Worm (Caenorhabditis elegans) whole organism, L1 larva: ENCODE data around the gene Y50D7A.13.
"Not testable (repeated sequence)": the region's sequence is repeated elsewhere in the genome, so short reads cannot be mapped to it uniquely, and the experiment has no call there.

Experiments
- C04F5.9 ChIP-seq: sonication (generic microtip); optimal IDR thresholded peaks from 2 replicates; lab custom pipeline; 2016; ENCODE audit warnings: missing genetic modification characterization, missing compliant biosample characterization
- C16A3.4 ChIP-seq: fragments of 150-350 bp; optimal IDR thresholded peaks from 2 replicates; lab custom pipeline; 2014; ENCODE audit warnings: missing biosample characterization, missing genetic modification characterization
- Y116A8C.19 ChIP-seq: sonication (generic microtip); optimal IDR thresholded peaks from 2 replicates; lab custom pipeline; 2016; ENCODE audit warnings: missing compliant biosample characterization, missing genetic modification characterization, borderline replicate concordance
- aha-1 ChIP-seq: fragments of 150-350 bp; optimal IDR thresholded peaks from 2 replicates; lab custom pipeline; 2014; ENCODE audit warnings: missing biosample characterization, missing genetic modification characterization
- ama-1 ChIP-seq: fragments of 150-350 bp; optimal IDR thresholded peaks from 2 replicates; lab custom pipeline; 2014
- ceh-63 ChIP-seq: fragments of 200-800 bp; sonication (Bioruptor generic); optimal IDR thresholded peaks from 2 replicates; lab custom pipeline; 2018; ENCODE audit warnings: mild to moderate bottlenecking, missing genetic modification characterization, missing compliant biosample characterization
- ceh-82 ChIP-seq, 3 experiments: fragments of 150-350 bp in 1 of 3; sonication (generic microtip) in 2 of 3; optimal IDR thresholded peaks; 2 replicates each; lab custom pipeline; 2014 to 2017; ENCODE audit warnings: missing biosample characterization in 3 of 3, missing genetic modification characterization in 3 of 3
- ces-1 ChIP-seq: fragments of 150-350 bp; optimal IDR thresholded peaks from 2 replicates; lab custom pipeline; 2014; ENCODE audit warnings: missing biosample characterization, missing genetic modification reagents, missing genetic modification characterization
- dpl-1 ChIP-seq, 3 experiments: fragments of 150-350 bp in 2 of 3; sonication (generic microtip) in 1 of 3; optimal IDR thresholded peaks; 2 replicates each; lab custom pipeline; 2014 to 2017; ENCODE audit warnings: missing biosample characterization in 3 of 3, missing genetic modification characterization in 3 of 3, missing genetic modification reagents in 3 of 3
- dsc-1 ChIP-seq: sonication (generic microtip); optimal IDR thresholded peaks from 2 replicates; lab custom pipeline; 2016; ENCODE audit warnings: mild to moderate bottlenecking, missing genetic modification characterization, missing compliant biosample characterization
- efl-1 ChIP-seq, 4 experiments: fragments of 150-350 bp; optimal IDR thresholded peaks in 3 of 4; peaks in 1 of 4; 1 replicate in 1 of 4; 2 replicates in 3 of 4; lab custom pipeline; 2014; ENCODE audit warnings: missing biosample characterization in 2 of 4, missing genetic modification characterization in 2 of 4, missing genetic modification reagents in 2 of 4
- efl-3 ChIP-seq: fragments of 200-800 bp; sonication (Bioruptor generic); optimal IDR thresholded peaks from 2 replicates; lab custom pipeline; 2018; ENCODE audit warnings: mild to moderate bottlenecking, missing genetic modification characterization, missing compliant biosample characterization
- egl-27 ChIP-seq, 2 experiments: fragments of 150-350 bp in 1 of 2; sonication (generic microtip); optimal IDR thresholded peaks; 3 replicates each; lab custom pipeline; 2017 to 2018; ENCODE audit warnings: missing biosample characterization in 2 of 2, missing genetic modification characterization in 2 of 2, missing genetic modification reagents in 2 of 2
- ets-5 ChIP-seq: fragments of 200-800 bp; sonication (Bioruptor generic); IDR thresholded peaks from 2 replicates; pipeline ENCODE4 v1.3.6; 2022; ENCODE audit warnings: missing genetic modification characterization, missing compliant biosample characterization
- fkh-10 ChIP-seq: sonication (generic microtip); optimal IDR thresholded peaks from 2 replicates; lab custom pipeline; 2017; ENCODE audit warnings: missing biosample characterization, missing genetic modification reagents, missing genetic modification characterization
- fkh-4 ChIP-seq: sonication (generic microtip); optimal IDR thresholded peaks from 2 replicates; lab custom pipeline; 2016; ENCODE audit warnings: missing compliant biosample characterization, missing genetic modification characterization, borderline replicate concordance
- fos-1 ChIP-seq: fragments of 150-350 bp; optimal IDR thresholded peaks from 2 replicates; lab custom pipeline; 2014; ENCODE audit warnings: missing biosample characterization, missing genetic modification characterization
- grh-1 ChIP-seq: fragments of 200-800 bp; sonication (Bioruptor generic); IDR thresholded peaks from 2 replicates; pipeline ENCODE4 v1.3.6; 2022; ENCODE audit warnings: missing genetic modification reagents, missing genetic modification characterization, missing compliant biosample characterization
- hlh-17 ChIP-seq: fragments of 200-800 bp; sonication (Bioruptor generic); optimal IDR thresholded peaks from 2 replicates; lab custom pipeline; 2018; ENCODE audit warnings: missing genetic modification characterization, mild to moderate bottlenecking, missing compliant biosample characterization, moderate library complexity, borderline replicate concordance
- hpl-2 ChIP-seq: fragments of 150-350 bp; optimal IDR thresholded peaks from 2 replicates; lab custom pipeline; 2014; ENCODE audit warnings: missing biosample characterization, missing genetic modification reagents, missing genetic modification characterization
- lin-13 ChIP-seq: fragments of 150-350 bp; optimal IDR thresholded peaks from 2 replicates; lab custom pipeline; 2014; ENCODE audit warnings: missing biosample characterization, missing genetic modification reagents, missing genetic modification characterization
- lin-14 ChIP-seq: fragments of 200-800 bp; sonication (Bioruptor generic); optimal IDR thresholded peaks from 2 replicates; lab custom pipeline; 2018; ENCODE audit warnings: mild to moderate bottlenecking, missing genetic modification characterization, moderate library complexity, missing compliant biosample characterization
- lin-15B ChIP-seq: fragments of 150-350 bp; sonication (generic microtip); optimal IDR thresholded peaks from 3 replicates; lab custom pipeline; 2014; ENCODE audit warnings: missing biosample characterization, missing genetic modification characterization
- lsy-2 ChIP-seq, 2 experiments: fragments of 150-350 bp; optimal IDR thresholded peaks; 2 replicates each; lab custom pipeline; 2014; ENCODE audit warnings: missing biosample characterization in 2 of 2, missing genetic modification characterization in 2 of 2
- mab-9 ChIP-seq: fragments of 200-800 bp; sonication (Bioruptor generic); IDR thresholded peaks from 2 replicates; pipeline ENCODE4 v1.3.6; 2022; ENCODE audit warnings: missing genetic modification reagents, missing genetic modification characterization, missing compliant biosample characterization
- mdl-1 ChIP-seq, 2 experiments: fragments of 150-350 bp; optimal IDR thresholded peaks; 2 replicates each; lab custom pipeline; 2014 to 2017; ENCODE audit warnings: missing biosample characterization in 2 of 2, missing genetic modification characterization in 2 of 2, inconsistent platforms in 1 of 2
- nhr-19 ChIP-seq: fragments of 200-800 bp; sonication (Bioruptor generic); conservative IDR thresholded peaks from 2 replicates; pipeline ENCODE4 v1.3.6; 2022; ENCODE audit warnings: missing genetic modification characterization, missing compliant biosample characterization
- nhr-20 ChIP-seq: sonication (generic microtip); optimal IDR thresholded peaks from 2 replicates; lab custom pipeline; 2016; ENCODE audit warnings: mild to moderate bottlenecking, missing genetic modification characterization, missing compliant biosample characterization
- nhr-90 ChIP-seq: sonication (generic microtip); optimal IDR thresholded peaks from 2 replicates; lab custom pipeline; 2016; ENCODE audit warnings: mild to moderate bottlenecking, missing genetic modification characterization, missing compliant biosample characterization; ENCODE audit not compliant: poor library complexity
- skn-1 ChIP-seq: fragments of 150-350 bp; optimal IDR thresholded peaks from 2 replicates; lab custom pipeline; 2014; ENCODE audit warnings: missing biosample characterization, missing genetic modification characterization
- snpc-4 ChIP-seq: fragments of 150-350 bp; optimal IDR thresholded peaks from 2 replicates; lab custom pipeline; 2014; ENCODE audit warnings: missing biosample characterization, missing genetic modification characterization
- snu-23 ChIP-seq: sonication (generic microtip); optimal IDR thresholded peaks from 2 replicates; lab custom pipeline; 2016; ENCODE audit warnings: missing genetic modification characterization, missing compliant biosample characterization
- sptf-1 ChIP-seq: fragments of 150-350 bp; optimal IDR thresholded peaks from 2 replicates; lab custom pipeline; 2014; ENCODE audit warnings: missing biosample characterization, missing genetic modification characterization
- tbx-2 ChIP-seq: sonication (generic microtip); optimal IDR thresholded peaks from 2 replicates; lab custom pipeline; 2016; ENCODE audit warnings: missing genetic modification characterization, missing compliant biosample characterization
- unc-30 ChIP-seq: sonication (generic microtip); optimal IDR thresholded peaks from 2 replicates; lab custom pipeline; 2017; ENCODE audit warnings: missing biosample characterization, missing genetic modification characterization
- unc-86 ChIP-seq: sonication (generic microtip); optimal IDR thresholded peaks from 2 replicates; lab custom pipeline; 2016; ENCODE audit warnings: missing genetic modification characterization, missing compliant biosample characterization
- unc-98 ChIP-seq: fragments of 200-800 bp; sonication (Bioruptor generic); IDR thresholded peaks from 2 replicates; pipeline ENCODE4 v1.3.6; 2022; ENCODE audit warnings: missing genetic modification characterization, missing compliant biosample characterization
- vab-15 ChIP-seq: sonication (generic microtip); optimal IDR thresholded peaks from 2 replicates; lab custom pipeline; 2017; ENCODE audit warnings: missing genotype, mild to moderate bottlenecking, missing genetic modification characterization, missing compliant biosample characterization
- xbp-1 ChIP-seq: sonication (generic microtip); optimal IDR thresholded peaks from 2 replicates; lab custom pipeline; 2016; ENCODE audit warnings: missing genetic modification characterization, missing compliant biosample characterization
- zip-4 ChIP-seq: fragments of 200-800 bp; sonication (Bioruptor generic); optimal IDR thresholded peaks from 2 replicates; lab custom pipeline; 2018; ENCODE audit warnings: mild to moderate bottlenecking, missing genetic modification characterization, moderate library complexity, missing compliant biosample characterization

Y50D7A.13 gene

DNA sequence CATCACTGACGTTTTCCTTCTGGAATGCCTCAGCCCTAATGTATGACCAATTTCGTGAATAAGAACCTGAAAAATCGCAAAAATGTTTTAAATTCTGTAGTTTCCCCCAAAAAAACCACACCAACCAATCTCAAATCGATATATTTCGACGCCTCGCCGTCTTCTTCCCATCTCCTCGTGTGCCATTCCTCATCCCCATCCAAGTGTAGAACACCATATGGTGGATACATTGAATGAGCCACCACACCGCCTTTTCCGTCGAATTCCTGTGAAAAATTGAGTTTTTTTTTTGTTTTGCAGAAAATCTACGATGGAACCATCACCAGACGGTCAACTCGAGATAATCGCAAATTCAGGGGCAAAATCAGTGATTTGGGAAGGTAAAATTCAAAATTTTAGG lies 2.1 kb downstream of the Y50D7A.13 start, which contains the start of gene Y50D7A.1:
TSS of gene Y50D7A.1 (plus strand) at position 301 of the 400 bp plus-strand sequence.
- TF ChIP-seq vab-15 (tag; lab: Kevin White, UChicago) (no peak), fos-1 (tag; lab: Kevin White, UChicago) (no peak)

DNA sequence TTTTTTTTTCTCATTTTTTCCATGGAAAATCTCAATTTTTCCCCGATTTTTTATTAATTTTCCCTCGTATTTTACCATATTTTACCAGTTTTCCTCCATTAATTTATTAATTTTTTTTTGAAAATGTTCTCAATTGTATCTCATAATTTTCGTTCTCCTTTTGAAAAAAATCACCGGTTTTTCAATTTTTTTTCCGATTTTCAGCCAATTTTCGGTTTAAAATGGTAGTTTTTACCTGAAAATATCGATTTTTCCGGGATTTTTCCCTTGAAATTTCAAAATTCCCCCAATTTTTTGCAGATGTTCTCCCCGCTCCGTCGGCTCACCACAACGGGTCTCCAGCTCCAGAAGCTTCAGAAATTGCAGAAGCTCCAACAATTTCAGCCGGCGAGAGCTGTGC lies 10.6 kb downstream of the Y50D7A.13 start, which contains the start of gene taco-1:
TSS of gene taco-1 (plus strand) at position 301 of the 400 bp plus-strand sequence.
- TF ChIP-seq ceh-63 (GFP tag; lab: Kevin White, UChicago) (no peak), aha-1 (tag; lab: Kevin White, UChicago) (no peak), xbp-1 (tag; lab: Kevin White, UChicago) (no peak), skn-1 (no peak), hpl-2 (no peak), dsc-1 (tag; lab: Kevin White, UChicago) (no peak), C16A3.4 (tag; lab: Kevin White, UChicago) (no peak), efl-1 (optimal IDR thresholded peaks at IDR 0.05; lab: Kevin White, UChicago) (no peak), efl-1 (GFP tag; optimal IDR thresholded peaks at IDR 0.05 in 1 of 2; lab: Kevin White, UChicago) (no peak), grh-1 (GFP tag; lab: Robert Waterston, UW) (no peak), snpc-4 (tag; lab: Kevin White, UChicago) (no peak)

DNA sequence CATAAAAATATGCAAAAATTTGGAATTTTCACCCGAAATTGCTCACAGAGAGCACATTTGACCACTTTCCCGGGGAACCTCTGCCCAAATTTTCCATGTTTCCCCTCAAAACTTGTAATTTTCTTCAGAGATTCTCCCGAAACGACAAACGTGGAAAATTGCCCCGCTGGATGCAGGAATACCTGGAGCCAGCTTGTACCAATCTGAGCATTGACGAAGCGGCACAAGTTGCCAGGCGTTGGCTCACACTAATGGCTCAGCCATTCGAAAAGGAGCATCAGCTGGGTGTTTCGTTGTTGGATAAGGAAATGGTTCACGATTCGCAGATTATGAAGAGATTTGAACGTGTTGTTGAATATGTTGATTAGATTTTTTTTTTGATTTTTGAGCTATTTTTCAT lies 11.9 kb downstream of the Y50D7A.13 start:
- TF ChIP-seq lin-13 (GFP tag; lab: Kevin White, UChicago) (no peak), ama-1 (lab: Kevin White, UChicago) (no peak), vab-15 (tag; lab: Kevin White, UChicago) (no peak), ceh-82 (tag; optimal IDR thresholded peaks at IDR 0.05; lab: Kevin White, UChicago) (no peak), fkh-4 (tag; lab: Kevin White, UChicago) (no peak), lin-14 (no peak), fos-1 (tag; lab: Kevin White, UChicago) (no peak), hlh-17 (GFP tag; lab: Kevin White, UChicago) (no peak), unc-86 (tag; lab: Kevin White, UChicago) (no peak), lin-15B (no peak), efl-3 (GFP tag; lab: Kevin White, UChicago) (no peak), sptf-1 (tag; lab: Kevin White, UChicago) (no peak), tbx-2 (tag; lab: Kevin White, UChicago) (no peak)

DNA sequence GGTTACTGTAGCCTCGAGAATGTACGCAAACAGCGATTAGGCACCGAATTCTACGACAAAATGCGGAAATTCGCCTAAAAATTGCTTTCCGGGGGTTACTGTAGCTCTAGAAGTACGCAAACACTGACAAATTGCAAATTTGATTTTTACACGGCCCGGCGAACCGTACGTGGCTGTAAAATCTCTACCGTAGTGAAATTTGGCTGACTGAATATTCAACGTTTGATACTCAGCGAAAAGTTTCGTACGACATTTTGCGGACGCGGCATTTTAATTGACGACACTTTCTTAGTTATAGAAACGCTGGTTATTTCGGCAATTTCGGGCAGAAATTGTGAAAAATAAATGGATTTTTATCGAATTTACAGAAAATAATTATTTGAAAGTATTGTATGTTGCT lies 24.9 kb downstream of the Y50D7A.13 start:
- TF ChIP-seq efl-1 (optimal IDR thresholded peaks at IDR 0.05; lab: Kevin White, UChicago) = not testable (repeated sequence)
- peak in 1 of 2 experiments; percentile 89 for TF ChIP-seq efl-1 (GFP tag; optimal IDR thresholded peaks at IDR 0.05 in 1 of 2; lab: Kevin White, UChicago)
- TF ChIP-seq lsy-2 (tag; optimal IDR thresholded peaks at IDR 0.05; lab: Kevin White, UChicago) = peak in 1 of 2 experiments; percentile 33

DNA sequence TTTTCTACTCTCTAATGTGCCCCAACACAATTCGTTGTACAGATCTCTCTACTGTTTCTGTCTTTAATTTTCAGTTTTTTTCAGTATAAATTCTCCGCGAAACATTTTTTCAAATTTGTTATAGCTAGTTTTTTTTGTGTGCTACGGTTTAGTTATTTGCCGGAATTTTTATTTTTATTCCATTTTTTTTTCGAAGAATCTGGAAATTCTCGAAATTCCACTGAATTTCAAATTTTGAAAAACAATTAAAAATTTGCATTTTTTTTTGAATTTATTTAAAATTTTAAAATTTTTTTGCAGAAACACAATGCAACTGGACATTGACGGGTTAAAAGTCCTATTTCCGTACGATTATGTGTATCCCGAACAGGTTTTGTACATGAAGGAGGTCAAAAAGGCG lies 29.6 kb downstream of the Y50D7A.13 start, which contains the start of gene xpd-1:
TSS of gene xpd-1 (plus strand) at position 301 of the 400 bp plus-strand sequence.
- no peak for TF ChIP-seq zip-4
- TF ChIP-seq fkh-10 (GFP tag; lab: Kevin White, UChicago) = no peak
- no peak for TF ChIP-seq unc-98 (GFP tag; lab: Robert Waterston, UW)
- no peak for TF ChIP-seq dpl-1 (GFP tag; optimal IDR thresholded peaks at IDR 0.05; lab: Kevin White, UChicago)
- no peak for TF ChIP-seq nhr-19 (GFP tag; lab: Robert Waterston, UW)
- no peak for TF ChIP-seq lin-14
- no peak for TF ChIP-seq mdl-1 (tag; optimal IDR thresholded peaks at IDR 0.05; lab: Kevin White, UChicago)

DNA sequence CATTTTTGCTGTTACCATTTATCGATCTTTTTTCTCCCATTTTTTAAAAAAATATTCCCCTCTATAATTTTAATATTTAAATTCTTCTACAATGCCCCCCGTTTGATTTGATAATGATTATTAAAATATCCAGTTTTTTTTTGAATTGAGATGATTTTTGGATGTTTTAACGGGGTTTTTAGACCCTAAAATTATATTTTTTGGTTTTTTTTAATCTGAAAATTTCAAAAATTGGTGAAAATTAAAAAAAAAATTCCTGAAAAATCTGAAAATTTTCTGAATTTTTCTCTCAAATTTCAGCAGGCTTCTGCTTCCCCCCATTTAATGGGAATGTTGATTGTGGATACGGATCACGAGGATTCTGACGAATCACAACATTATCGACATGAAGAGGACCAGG lies 40.2 kb downstream of the Y50D7A.13 start, which contains the start of gene Y50D7A.3:
TSS of gene Y50D7A.3 (plus strand) at position 301 of the 400 bp plus-strand sequence.
- no peak for TF ChIP-seq C04F5.9 (tag; lab: Kevin White, UChicago)
- no peak for TF ChIP-seq ces-1 (GFP tag; lab: Kevin White, UChicago)
- TF ChIP-seq nhr-90 (tag; lab: Kevin White, UChicago) = no peak
- TF ChIP-seq ets-5 (GFP tag; lab: Robert Waterston, UW) = no peak
- TF ChIP-seq mab-9 (GFP tag; lab: Robert Waterston, UW) = no peak
- no peak for TF ChIP-seq Y116A8C.19
- no peak for TF ChIP-seq tbx-2 (tag; lab: Kevin White, UChicago)
- TF ChIP-seq egl-27 (tag; optimal IDR thresholded peaks at IDR 0.05; lab: Kevin White, UChicago) = no peak
- no peak for TF ChIP-seq nhr-20 (tag; lab: Kevin White, UChicago)
- TF ChIP-seq ama-1 (lab: Kevin White, UChicago) = no peak
- no peak for TF ChIP-seq snu-23 (GFP tag; lab: Kevin White, UChicago)
- TF ChIP-seq unc-30 (tag; lab: Kevin White, UChicago) = no peak
- no peak for TF ChIP-seq sptf-1 (tag; lab: Kevin White, UChicago)
